Fruit fly (Drosophila melanogaster): ENCODE measurements around the gene X11L.

X11L gene

dm6 chrX:17581606-17582281 lies 17.7 kb upstream of the X11L start (continued):
- TF ChIP-seq C15 (GFP tag; IDR thresholded peaks at IDR 0.05) (no peak), CG4820 (GFP tag; optimal IDR thresholded peaks at IDR 0.05) (peak; percentile 25), HmgZ (tag; optimal IDR thresholded peaks at IDR 0.05) (no peak), CG9797 (GFP tag; optimal IDR thresholded peaks at IDR 0.05) (no peak), CG2712 (tag; optimal IDR thresholded peaks at IDR 0.05) (peak; percentile 66), CG17612 (GFP tag; IDR thresholded peaks at IDR 0.05) (no peak), lmd (GFP tag; IDR thresholded peaks at IDR 0.05) (no peak), CG11456 (GFP tag; IDR thresholded peaks at IDR 0.05) (no peak), al (GFP tag; IDR thresholded peaks at IDR 0.05) (no peak), CG17361 (GFP tag; IDR thresholded peaks at IDR 0.05) (peak; percentile 70; the same call in 2 of the 3 replicates), usp (GFP tag; optimal IDR thresholded peaks at IDR 0.05) (no peak), Blimp-1 (GFP tag; optimal IDR thresholded peaks at IDR 0.05) (peak; percentile 40), Fer3 (tag; optimal IDR thresholded peaks at IDR 0.05) (no peak), gcm2 (GFP tag; optimal IDR thresholded peaks at IDR 0.05) (no peak), CG13424 (tag; optimal IDR thresholded peaks at IDR 0.05) (peak; percentile 11), CG17385 (GFP tag; optimal IDR thresholded peaks at IDR 0.05) (no peak), stc (GFP tag; IDR thresholded peaks at IDR 0.05) (no peak), amos (GFP tag; IDR thresholded peaks at IDR 0.05; ENCODE audit: partially characterized antibody) (no peak), btn (GFP tag; optimal IDR thresholded peaks at IDR 0.05) (no peak), CG8281 (tag; optimal IDR thresholded peaks at IDR 0.05) (no peak), Hmr (GFP tag; optimal IDR thresholded peaks at IDR 0.05) (no peak), en (GFP tag; optimal IDR thresholded peaks at IDR 0.05) (no peak), tgo (GFP tag; IDR thresholded peaks at IDR 0.05) (peak; percentile 16; the same call in 1 of the 3 replicates), cad (GFP tag; optimal IDR thresholded peaks at IDR 0.05) (peak; percentile 16), nom (GFP tag; optimal IDR thresholded peaks at IDR 0.05) (no peak), fd102C (GFP tag; optimal IDR thresholded peaks at IDR 0.05) (no peak), Dll (GFP tag; IDR thresholded peaks at IDR 0.05; ENCODE audit: partially characterized antibody) (no peak), CG11093 (GFP tag; IDR thresholded peaks at IDR 0.05) (no peak), knrl (GFP tag; IDR thresholded peaks at IDR 0.05; ENCODE audit: partially characterized antibody) (no peak), unc-4 (GFP tag; IDR thresholded peaks at IDR 0.05; ENCODE audit: partially characterized antibody) (no peak), Nf-YC (tag; optimal IDR thresholded peaks at IDR 0.05) (peak; percentile 71), schlank (tag; optimal IDR thresholded peaks at IDR 0.05) (no peak), phol (tag; optimal IDR thresholded peaks at IDR 0.05) (peak; percentile 38), oc (tag; optimal IDR thresholded peaks at IDR 0.05) (no peak), CG18764 (GFP tag; optimal IDR thresholded peaks at IDR 0.05) (no peak), seq (GFP tag; IDR thresholded peaks at IDR 0.05) (no peak), insv (GFP tag; optimal IDR thresholded peaks at IDR 0.05) (no peak), cas (GFP tag; IDR thresholded peaks at IDR 0.05) (no peak), hth (optimal IDR thresholded peaks at IDR 0.05) (no peak), inv (GFP tag; IDR thresholded peaks at IDR 0.05; ENCODE audit: partially characterized antibody) (no peak), ase (GFP tag; IDR thresholded peaks at IDR 0.05) (no peak), CG10565 (GFP tag; optimal IDR thresholded peaks at IDR 0.05) (no peak), dimm (GFP tag; IDR thresholded peaks at IDR 0.05) (no peak), fd64A (GFP tag; optimal IDR thresholded peaks at IDR 0.05) (no peak), Dfd (GFP tag; optimal IDR thresholded peaks at IDR 0.05) (no peak), Oli (tag; optimal IDR thresholded peaks at IDR 0.05) (peak; percentile 48), vfl (GFP tag; optimal IDR thresholded peaks at IDR 0.05) (no peak), slou (GFP tag; optimal IDR thresholded peaks at IDR 0.05) (no peak), CG9437 (GFP tag; optimal IDR thresholded peaks at IDR 0.05) (peak; percentile 17), CG11695 (GFP tag; IDR thresholded peaks at IDR 0.05) (no peak), Sry-δ (GFP tag; optimal IDR thresholded peaks at IDR 0.05) (no peak)

All from whole organism, embryonic.